Worm (Caenorhabditis elegans): ENCODE data around the gene nmy-1.

ce11 chrX:2898256-2898655, 11.1 kb upstream of the nmy-1 start, which contains the start of gene F52B10.3:
- TF ChIP-seq W03F9.2 (tag; optimal IDR thresholded peaks at IDR 0.05), result no peak
- TF ChIP-seq him-1 (tag; optimal IDR thresholded peaks at IDR 0.05), result no peak
